Worm (Caenorhabditis elegans): ENCODE results near the gene ndab-1.

ndab-1 gene

DNA sequence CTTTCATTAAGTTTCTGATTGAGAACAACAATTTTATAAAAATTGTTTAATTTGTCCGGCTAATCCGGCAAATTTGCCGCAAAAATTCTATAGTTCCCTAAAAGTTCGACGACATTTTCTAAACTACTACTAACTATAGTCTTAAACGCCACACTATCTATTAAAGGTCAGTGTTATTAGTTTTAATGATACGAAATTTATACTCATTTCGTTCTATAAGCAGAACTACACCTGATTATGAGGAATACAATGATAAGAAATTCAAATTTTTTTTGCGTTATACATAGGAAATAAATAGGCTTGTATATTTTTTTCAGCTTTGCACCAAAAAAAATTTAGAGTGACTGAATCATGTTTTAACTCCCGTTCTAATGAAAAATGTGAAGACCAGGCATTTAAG is 32.9 kb upstream of the ndab-1 start:
- no peak for TF ChIP-seq nhr-21 (tag; optimal IDR thresholded peaks at IDR 0.05)
- TF ChIP-seq fos-1 (tag; optimal IDR thresholded peaks at IDR 0.05) = peak; percentile 73

ce11 chrIII:11947527-11947926 is 32.0 kb upstream of the ndab-1 start:
- peak; percentile 97 for TF ChIP-seq fos-1 (tag; optimal IDR thresholded peaks at IDR 0.05)
- TF ChIP-seq nhr-129 (tag; optimal IDR thresholded peaks at IDR 0.05) = peak; percentile 52
- TF ChIP-seq ZK546.5 (tag; optimal IDR thresholded peaks at IDR 0.05) = no peak

ce11 chrIII:11946973-11947372 is 31.5 kb upstream of the ndab-1 start, which contains the start of gene Y56A3A.7:
TSS of gene Y56A3A.7 (minus strand) at chrIII:11947019.
- TF ChIP-seq nhr-25 (tag; optimal IDR thresholded peaks at IDR 0.05) = no peak
- TF ChIP-seq mdl-1 (tag; optimal IDR thresholded peaks at IDR 0.05) = no peak
- no peak for TF ChIP-seq lsy-2 (tag; optimal IDR thresholded peaks at IDR 0.05)
- no peak for TF ChIP-seq unc-39 (tag; optimal IDR thresholded peaks at IDR 0.05)
- no peak for TF ChIP-seq ZK546.5 (tag; optimal IDR thresholded peaks at IDR 0.05)
- no peak for TF ChIP-seq R02D3.7 (tag; optimal IDR thresholded peaks at IDR 0.05)
- TF ChIP-seq nhr-77 (tag; optimal IDR thresholded peaks at IDR 0.05) = no peak
- TF ChIP-seq ztf-4 (tag; optimal IDR thresholded peaks at IDR 0.05) = no peak
- no peak for TF ChIP-seq sma-3 (GFP tag; optimal IDR thresholded peaks at IDR 0.05)
- TF ChIP-seq nhr-11 (tag; optimal IDR thresholded peaks at IDR 0.05) = no peak
- TF ChIP-seq gmeb-1 (tag; optimal IDR thresholded peaks at IDR 0.05) = no peak
- TF ChIP-seq ceh-82 (tag; optimal IDR thresholded peaks at IDR 0.05) = no peak
- no peak for TF ChIP-seq nhr-129 (tag; optimal IDR thresholded peaks at IDR 0.05)
- TF ChIP-seq unc-62 (GFP tag; optimal IDR thresholded peaks at IDR 0.05) = no peak
- TF ChIP-seq dmd-4 (tag; optimal IDR thresholded peaks at IDR 0.05) = no peak
- no peak for TF ChIP-seq zag-1 (tag; optimal IDR thresholded peaks at IDR 0.05)
- no peak for TF ChIP-seq ama-1 (optimal IDR thresholded peaks at IDR 0.05)
- no peak for TF ChIP-seq nhr-6 (tag; optimal IDR thresholded peaks at IDR 0.05)
- no peak for TF ChIP-seq elt-3 (tag; optimal IDR thresholded peaks at IDR 0.05)

DNA sequence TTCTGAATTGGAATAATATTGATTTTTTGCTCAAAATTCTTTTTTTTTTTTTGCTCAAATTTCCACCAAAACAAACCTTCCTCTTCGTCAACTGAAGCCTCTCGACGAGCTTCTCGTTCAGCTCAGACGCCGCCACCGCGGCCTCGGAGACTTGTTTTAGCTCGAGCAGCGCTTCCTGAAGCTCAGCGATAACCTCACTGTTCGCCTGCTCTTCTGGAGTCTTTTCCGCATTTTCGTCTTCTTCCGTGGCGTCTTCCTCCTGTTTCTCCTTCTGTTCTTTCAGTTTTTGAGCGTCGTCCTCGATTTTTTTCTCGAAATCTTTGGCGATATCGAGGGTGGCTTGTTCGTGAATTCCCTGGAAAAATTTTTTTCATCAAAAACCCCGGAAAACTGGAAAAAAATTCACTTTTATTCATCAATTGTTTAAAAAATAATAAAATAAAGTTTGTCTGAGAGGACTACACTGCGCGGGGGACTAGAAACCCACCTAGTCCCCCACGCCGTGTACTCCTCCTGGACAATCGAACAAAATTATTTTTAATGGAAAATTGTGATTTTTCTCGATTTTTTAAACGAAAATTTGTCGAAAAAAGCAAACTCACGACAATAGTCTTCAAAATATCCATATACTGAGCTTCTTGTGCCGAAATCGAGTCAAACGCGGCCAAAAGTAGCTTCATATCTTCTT is 30.7 kb upstream of the ndab-1 start:
- TF ChIP-seq crh-2 (tag; optimal IDR thresholded peaks at IDR 0.05) (peak; percentile 92), ama-1 (optimal IDR thresholded peaks at IDR 0.05) (peak; percentile 9), lin-13 (GFP tag; optimal IDR thresholded peaks at IDR 0.05) (peak; percentile 91), mab-5 (tag; optimal IDR thresholded peaks at IDR 0.05) (peak; percentile 67), alr-1 (tag; optimal IDR thresholded peaks at IDR 0.05) (no peak), nhr-6 (tag; optimal IDR thresholded peaks at IDR 0.05) (peak; percentile 42), ZK546.5 (tag; optimal IDR thresholded peaks at IDR 0.05) (peak; percentile 9), nhr-21 (tag; optimal IDR thresholded peaks at IDR 0.05) (peak; percentile 82), Y55F3AM.14 (GFP tag; optimal IDR thresholded peaks at IDR 0.05) (peak; percentile 55), unc-55 (GFP tag; optimal IDR thresholded peaks at IDR 0.05) (peak; percentile 86), mdl-1 (tag; optimal IDR thresholded peaks at IDR 0.05) (no peak), nhr-237 (tag; optimal IDR thresholded peaks at IDR 0.05) (no peak), F13H6.1 (tag; optimal IDR thresholded peaks at IDR 0.05) (peak; percentile 90), nhr-25 (tag; optimal IDR thresholded peaks at IDR 0.05) (peak; percentile 82), C34F6.9 (tag; optimal IDR thresholded peaks at IDR 0.05) (peak; percentile 80), egl-27 (tag; optimal IDR thresholded peaks at IDR 0.05) (peak; percentile 73), ceh-82 (tag; optimal IDR thresholded peaks at IDR 0.05) (no peak), lin-11 (tag; optimal IDR thresholded peaks at IDR 0.05) (peak; percentile 52), sma-3 (GFP tag; optimal IDR thresholded peaks at IDR 0.05) (peak; percentile 90), nhr-11 (tag; optimal IDR thresholded peaks at IDR 0.05) (no peak), gmeb-1 (tag; optimal IDR thresholded peaks at IDR 0.05) (peak; percentile 85), nhr-129 (tag; optimal IDR thresholded peaks at IDR 0.05) (no peak), elt-3 (tag; optimal IDR thresholded peaks at IDR 0.05) (no peak), blmp-1 (tag; optimal IDR thresholded peaks at IDR 0.05; ENCODE audit: insufficient read depth) (peak; percentile 35), ztf-1 (GFP tag; conservative IDR thresholded peaks at IDR 0.05) (0 out of 2 replicates have a peak, but pooled peaks have one; percentile 70), ztf-4 (tag; optimal IDR thresholded peaks at IDR 0.05) (peak; percentile 74), R02D3.7 (tag; optimal IDR thresholded peaks at IDR 0.05) (peak; percentile 47), unc-62 (GFP tag; optimal IDR thresholded peaks at IDR 0.05) (no peak), lsy-2 (tag; optimal IDR thresholded peaks at IDR 0.05) (peak; percentile 86 to 94), ztf-11 (tag; optimal IDR thresholded peaks at IDR 0.05) (no peak), skn-1 (tag; optimal IDR thresholded peaks at IDR 0.05) (no peak), snpc-4 (tag; optimal IDR thresholded peaks at IDR 0.05) (peak; percentile 79), sma-9 (GFP tag; optimal IDR thresholded peaks at IDR 0.05) (peak; percentile 97), sma-9 (tag; optimal IDR thresholded peaks at IDR 0.05) (no peak), dmd-4 (tag; optimal IDR thresholded peaks at IDR 0.05) (peak; percentile 47), nhr-10 (tag; optimal IDR thresholded peaks at IDR 0.05) (no peak), unc-39 (tag; optimal IDR thresholded peaks at IDR 0.05) (no peak), sem-4 (tag; optimal IDR thresholded peaks at IDR 0.05) (peak; percentile 95), fos-1 (tag; optimal IDR thresholded peaks at IDR 0.05) (peak; percentile 34)

Measured in whole organism, L2 larva.